Fruit fly (Drosophila melanogaster) whole organism, embryonic: ENCODE data around the gene CG4467.

Experiments
- Abd-B ChIP-seq: fragments of 200-800 bp; sonication (Bioruptor generic); optimal IDR thresholded peaks from 2 replicates; lab custom pipeline; 2018; ENCODE audit warnings: missing biosample characterization, mild to moderate bottlenecking, missing genetic modification characterization, moderate library complexity
- Ada2b ChIP-seq: fragments of 200-800 bp; sonication (Bioruptor generic); IDR thresholded peaks from 2 replicates; pipeline ENCODE4 v1.3.6; 2022; ENCODE audit warnings: missing biosample characterization, missing genetic modification characterization
- Aef1 ChIP-seq: fragments of 200-800 bp; sonication (Bioruptor generic); IDR thresholded peaks from 3 replicates; pipeline ENCODE4 v1.3.6; 2022; ENCODE audit warnings: missing biosample characterization, missing genetic modification characterization
- Antp ChIP-seq: fragments of 200-800 bp; sonication (Bioruptor generic); optimal IDR thresholded peaks from 3 replicates; lab custom pipeline; 2016; ENCODE audit warnings: missing biosample characterization, missing genetic modification characterization
- Atf6 ChIP-seq: fragments of 200-800 bp; sonication (Bioruptor generic); IDR thresholded peaks from 2 replicates; pipeline ENCODE4 v1.3.6; 2022; ENCODE audit warnings: missing biosample characterization, missing genetic modification characterization
- BEAF-32 ChIP-seq: fragments of 200-800 bp; sonication (Bioruptor generic); optimal IDR thresholded peaks from 3 replicates; lab custom pipeline; 2017; ENCODE audit warnings: missing biosample characterization, missing genetic modification characterization, mild to moderate bottlenecking, moderate library complexity, missing genetic modification reagents
- C15 ChIP-seq: fragments of 200-800 bp; sonication (Bioruptor generic); IDR thresholded peaks from 3 replicates; pipeline ENCODE4 v1.3.6; 2022; ENCODE audit warnings: missing biosample characterization, missing genetic modification characterization
- CG1024 ChIP-seq: fragments of 200-800 bp; sonication (Bioruptor generic); IDR thresholded peaks from 2 replicates; pipeline ENCODE4 v1.3.6; 2022; ENCODE audit warnings: missing biosample characterization, missing genetic modification characterization
- CG10565 ChIP-seq: fragments of 200-800 bp; sonication (Bioruptor generic); optimal IDR thresholded peaks from 3 replicates; lab custom pipeline; 2016; ENCODE audit warnings: missing biosample characterization, mild to moderate bottlenecking, missing genetic modification characterization
- CG10979 ChIP-seq: fragments of 200-800 bp; sonication (Bioruptor generic); optimal IDR thresholded peaks from 2 replicates; lab custom pipeline; 2018; ENCODE audit warnings: missing biosample characterization, mild to moderate bottlenecking, missing genetic modification characterization, moderate library complexity
- CG11504 ChIP-seq: fragments of 200-800 bp; sonication (Bioruptor generic); optimal IDR thresholded peaks from 3 replicates; lab custom pipeline; 2019; ENCODE audit warnings: missing biosample characterization, mild to moderate bottlenecking, missing genetic modification characterization, moderate library complexity
- CG12299 ChIP-seq: fragments of 200-800 bp; sonication (Bioruptor generic); optimal IDR thresholded peaks from 2 replicates; lab custom pipeline; 2018; ENCODE audit warnings: missing biosample characterization, mild to moderate bottlenecking, missing genetic modification characterization
- CG12659 ChIP-seq: fragments of 200-800 bp; sonication (Bioruptor generic); optimal IDR thresholded peaks from 3 replicates; lab custom pipeline; 2017; ENCODE audit warnings: mild to moderate bottlenecking, missing biosample characterization, missing genetic modification reagents, missing genetic modification characterization
- CG13287 ChIP-seq: fragments of 200-800 bp; sonication (Bioruptor generic); IDR thresholded peaks from 2 replicates; pipeline ENCODE4 v1.3.6; 2022; ENCODE audit warnings: missing biosample characterization, missing genetic modification characterization; ENCODE audit not compliant: partially characterized antibody
- CG13424 ChIP-seq: fragments of 200-800 bp; sonication (Bioruptor generic); optimal IDR thresholded peaks from 2 replicates; lab custom pipeline; 2019; ENCODE audit warnings: missing biosample characterization, mild to moderate bottlenecking, missing genetic modification characterization, moderate library complexity
- CG13775 ChIP-seq: fragments of 200-800 bp; sonication (Bioruptor generic); optimal IDR thresholded peaks from 3 replicates; lab custom pipeline; 2017; ENCODE audit warnings: missing biosample characterization, mild to moderate bottlenecking, missing genetic modification characterization
- CG14860 ChIP-seq: fragments of 200-800 bp; sonication (Bioruptor generic); IDR thresholded peaks from 3 replicates; pipeline ENCODE4 v1.3.6; 2022; ENCODE audit warnings: missing biosample characterization, missing genetic modification characterization; ENCODE audit not compliant: partially characterized antibody
- CG16815 ChIP-seq: fragments of 200-800 bp; sonication (Bioruptor generic); optimal IDR thresholded peaks from 3 replicates; lab custom pipeline; 2017; ENCODE audit warnings: missing biosample characterization, mild to moderate bottlenecking, missing genetic modification characterization
- CG17328 ChIP-seq: fragments of 200-800 bp; sonication (Bioruptor generic); IDR thresholded peaks from 2 replicates; pipeline ENCODE4 v1.3.6; 2022; ENCODE audit warnings: missing biosample characterization, missing genetic modification characterization
- CG2116 ChIP-seq: fragments of 200-800 bp; sonication (Bioruptor generic); optimal IDR thresholded peaks from 3 replicates; lab custom pipeline; 2018; ENCODE audit warnings: missing biosample characterization, mild to moderate bottlenecking, missing genetic modification characterization
- CG2889 ChIP-seq: fragments of 200-800 bp; sonication (Bioruptor generic); IDR thresholded peaks from 3 replicates; pipeline ENCODE4 v1.3.6; 2022; ENCODE audit warnings: missing biosample characterization, missing genetic modification characterization
- CG3281 ChIP-seq: fragments of 200-800 bp; sonication (Bioruptor generic); optimal IDR thresholded peaks from 3 replicates; lab custom pipeline; 2017; ENCODE audit warnings: missing biosample characterization, mild to moderate bottlenecking, missing genetic modification characterization
- CG34422 ChIP-seq: fragments of 200-800 bp; sonication (Bioruptor generic); IDR thresholded peaks from 3 replicates; pipeline ENCODE4 v1.3.6; 2022; ENCODE audit warnings: missing biosample characterization, missing genetic modification characterization
- CG4328 ChIP-seq: fragments of 200-800 bp; sonication (Bioruptor generic); optimal IDR thresholded peaks from 3 replicates; lab custom pipeline; 2017; ENCODE audit warnings: missing biosample characterization, missing genetic modification reagents, missing genetic modification characterization
- CG7556 ChIP-seq: fragments of 200-800 bp; sonication (Bioruptor generic); optimal IDR thresholded peaks from 2 replicates; lab custom pipeline; 2017; ENCODE audit warnings: missing biosample characterization, mild to moderate bottlenecking, missing genetic modification characterization
- CG8388 ChIP-seq: fragments of 200-800 bp; sonication (Bioruptor generic); optimal IDR thresholded peaks from 2 replicates; lab custom pipeline; 2019; ENCODE audit warnings: missing biosample characterization, mild to moderate bottlenecking, missing genetic modification characterization, moderate library complexity
- Ets97D ChIP-seq: fragments of 200-800 bp; sonication (Bioruptor generic); optimal IDR thresholded peaks from 3 replicates; lab custom pipeline; 2016; ENCODE audit warnings: missing biosample characterization, missing genetic modification characterization
- H15 ChIP-seq: fragments of 200-800 bp; sonication (Bioruptor generic); IDR thresholded peaks from 3 replicates; pipeline ENCODE4 v1.3.6; 2022; ENCODE audit warnings: missing biosample characterization, missing genetic modification characterization
- HmgD ChIP-seq: fragments of 200-800 bp; sonication (Bioruptor generic); optimal IDR thresholded peaks from 3 replicates; lab custom pipeline; 2016; ENCODE audit warnings: missing biosample characterization, missing genetic modification characterization
- Hr39 ChIP-seq: fragments of >200 bp; optimal IDR thresholded peaks from 2 replicates; lab custom pipeline; 2017
- Mad ChIP-seq: fragments of 200-800 bp; sonication (Bioruptor generic); optimal IDR thresholded peaks from 2 replicates; lab custom pipeline; 2016; ENCODE audit warnings: missing biosample characterization, missing genetic modification characterization
- NC2β ChIP-seq: fragments of 200-800 bp; sonication (Bioruptor generic); optimal IDR thresholded peaks from 2 replicates; lab custom pipeline; 2016; ENCODE audit warnings: missing biosample characterization, missing genetic modification characterization
- NfI ChIP-seq: fragments of 200-800 bp; sonication (Bioruptor generic); optimal IDR thresholded peaks from 3 replicates; lab custom pipeline; 2018; ENCODE audit warnings: missing biosample characterization, mild to moderate bottlenecking, missing genetic modification characterization, moderate library complexity
- Poxn ChIP-seq: fragments of 200-800 bp; sonication (Bioruptor generic); IDR thresholded peaks from 2 replicates; pipeline ENCODE4 v1.3.6; 2022; ENCODE audit warnings: missing biosample characterization, missing genetic modification characterization
- Ssrp ChIP-seq: fragments of 200-800 bp; sonication (Bioruptor generic); optimal IDR thresholded peaks from 2 replicates; lab custom pipeline; 2018; ENCODE audit warnings: missing biosample characterization, mild to moderate bottlenecking, missing genetic modification characterization, moderate library complexity
- aop ChIP-seq: fragments of 200-800 bp; sonication (Bioruptor generic); IDR thresholded peaks from 2 replicates; pipeline ENCODE4 v1.3.6; 2022; ENCODE audit warnings: missing biosample characterization, missing genetic modification characterization
- ase ChIP-seq: fragments of 200-800 bp; sonication (Bioruptor generic); IDR thresholded peaks from 3 replicates; pipeline ENCODE4 v1.3.6; 2022; ENCODE audit warnings: missing biosample characterization, missing genetic modification characterization
- bowl ChIP-seq: fragments of 200-800 bp; sonication (Bioruptor generic); IDR thresholded peaks from 2 replicates; pipeline ENCODE4 v1.3.6; 2022; ENCODE audit warnings: missing biosample characterization, missing genetic modification characterization
- btn ChIP-seq: fragments of 200-800 bp; sonication (Bioruptor generic); optimal IDR thresholded peaks from 2 replicates; lab custom pipeline; 2016; ENCODE audit warnings: missing biosample characterization, missing genetic modification characterization
- chm ChIP-seq: fragments of 200-800 bp; sonication (Bioruptor generic); IDR thresholded peaks from 2 replicates; pipeline ENCODE4 v1.3.6; 2022; ENCODE audit warnings: missing biosample characterization, missing genetic modification characterization
- en ChIP-seq: fragments of 200-800 bp; sonication (Bioruptor generic); optimal IDR thresholded peaks from 2 replicates; lab custom pipeline; 2016; ENCODE audit warnings: missing biosample characterization, missing genetic modification characterization
- eyg ChIP-seq: fragments of 200-800 bp; sonication (Bioruptor generic); optimal IDR thresholded peaks from 3 replicates; lab custom pipeline; 2016; ENCODE audit warnings: missing biosample characterization, missing genetic modification characterization
- lola ChIP-seq, 3 experiments: fragments of >200 bp in 2 of 3; fragments of 200-800 bp in 1 of 3; sonication (Bioruptor generic) in 1 of 3; optimal IDR thresholded peaks; 2 replicates each; lab custom pipeline; 2017 to 2019; ENCODE audit warnings: missing biosample characterization in 3 of 3, missing genetic modification characterization in 3 of 3, mild to moderate bottlenecking in 1 of 3, moderate library complexity in 1 of 3
- maf-S ChIP-seq: fragments of 200-800 bp; sonication (Bioruptor generic); optimal IDR thresholded peaks from 2 replicates; lab custom pipeline; 2016; ENCODE audit warnings: missing biosample characterization, missing genetic modification characterization
- onecut ChIP-seq: fragments of 200-800 bp; sonication (Bioruptor generic); IDR thresholded peaks from 2 replicates; pipeline ENCODE4 v1.3.6; 2022; ENCODE audit warnings: missing biosample characterization, missing genetic modification characterization
- phol ChIP-seq: fragments of 200-800 bp; sonication (Bioruptor generic); optimal IDR thresholded peaks from 3 replicates; lab custom pipeline; 2018; ENCODE audit warnings: missing biosample characterization, mild to moderate bottlenecking, missing genetic modification characterization, moderate library complexity
- run ChIP-seq: fragments of 200-800 bp; sonication (Bioruptor generic); optimal IDR thresholded peaks from 3 replicates; lab custom pipeline; 2018; ENCODE audit warnings: missing biosample characterization, mild to moderate bottlenecking, missing genetic modification characterization
- schlank ChIP-seq: fragments of 200-800 bp; sonication (Bioruptor generic); optimal IDR thresholded peaks from 2 replicates; lab custom pipeline; 2018; ENCODE audit warnings: missing biosample characterization, mild to moderate bottlenecking, missing genetic modification characterization
- sim ChIP-seq: fragments of 200-800 bp; sonication (Bioruptor generic); IDR thresholded peaks from 2 replicates; pipeline ENCODE4 v1.3.6; 2022; ENCODE audit warnings: missing biosample characterization, missing genetic modification characterization
- trem ChIP-seq: fragments of 200-800 bp; optimal IDR thresholded peaks from 3 replicates; lab custom pipeline; 2019; ENCODE audit warnings: missing biosample characterization, mild to moderate bottlenecking, missing genetic modification characterization, moderate library complexity
- zfh1 ChIP-seq: fragments of 200-800 bp; sonication (Bioruptor generic); IDR thresholded peaks from 3 replicates; pipeline ENCODE4 v1.3.6; 2022; ENCODE audit warnings: missing biosample characterization, missing genetic modification characterization

The CG4467 gene

dm6 chr3R:23297132-23297862, 48.6 kb upstream of the CG4467 start (continued):
- TF ChIP-seq NfI (peak; percentile 38), CG10565 (no peak), Antp (GFP tag; lab: Kevin White, UChicago) (no peak), ase (no peak), CG12659 (GFP tag; lab: Kevin White, UChicago) (no peak), CG13287 (GFP tag; lab: Robert Waterston, UW) (no peak), CG3281 (GFP tag; lab: Kevin White, UChicago) (peak; percentile 28), NC2β (no peak), BEAF-32 (GFP tag; lab: Kevin White, UChicago) (no peak), zfh1 (peak; percentile 68; the same call in 2 of the 3 replicates), Abd-B (GFP tag; lab: Kevin White, UChicago) (peak; percentile 35), C15 (no peak), phol (tag; lab: Kevin White, UChicago) (peak; percentile 70), btn (GFP tag; lab: Kevin White, UChicago) (no peak), CG16815 (GFP tag; lab: Kevin White, UChicago) (peak; percentile 45), CG12299 (tag; lab: Kevin White, UChicago) (no peak), CG13775 (no peak), CG17328 (GFP tag; lab: Robert Waterston, UW) (no peak), CG1024 (GFP tag; lab: Robert Waterston, UW) (no peak), CG2116 (GFP tag; lab: Kevin White, UChicago) (no peak), maf-S (no peak), trem (peak; percentile 36), schlank (tag; lab: Kevin White, UChicago) (no peak), eyg (GFP tag; lab: Kevin White, UChicago) (no peak), Atf6 (GFP tag; lab: Robert Waterston, UW) (no peak), onecut (GFP tag; lab: Robert Waterston, UW) (no peak), Mad (no peak), Aef1 (GFP tag; lab: Robert Waterston, UW) (no peak), lola (GFP tag; optimal IDR thresholded peaks at IDR 0.05; lab: Kevin White, UChicago) (peak in 1 of 3 experiments; percentile 60), Hr39 (lab: Kevin White, UChicago) (no peak), CG13424 (no peak), Poxn (GFP tag; lab: Robert Waterston, UW) (no peak), CG4328 (GFP tag; lab: Kevin White, UChicago) (no peak), Ssrp (tag; lab: Kevin White, UChicago) (peak; percentile 45), run (tag; lab: Kevin White, UChicago) (no peak), HmgD (GFP tag; lab: Kevin White, UChicago) (no peak), CG8388 (peak; percentile 27), en (GFP tag; lab: Kevin White, UChicago) (no peak), sim (GFP tag; lab: Robert Waterston, UW) (no peak), CG34422 (GFP tag; lab: Robert Waterston, UW) (no peak), Ets97D (GFP tag; lab: Kevin White, UChicago) (peak; percentile 83), CG2889 (GFP tag; lab: Robert Waterston, UW) (no peak), bowl (no peak), H15 (GFP tag; lab: Robert Waterston, UW) (no peak), Ada2b (GFP tag; lab: Robert Waterston, UW) (no peak), CG10979 (tag; lab: Kevin White, UChicago) (peak; percentile 69), aop (GFP tag; lab: Robert Waterston, UW) (peak; percentile 30; the same call in 1 of the 2 replicates), chm (GFP tag; lab: Robert Waterston, UW) (no peak), CG11504 (tag; lab: Kevin White, UChicago) (peak; percentile 51), CG14860 (GFP tag; lab: Robert Waterston, UW) (no peak), CG7556 (GFP tag; lab: Kevin White, UChicago) (peak; percentile 8)
